Fruit fly (Drosophila melanogaster): ENCODE data around the gene CG11178.

- TF ChIP-seq kay (GFP tag; ENCODE audit: borderline replicate concordance) (no peak), Mnt (GFP tag; optimal IDR thresholded peaks at IDR 0.05) (no peak), CG5204 (GFP tag; optimal IDR thresholded peaks at IDR 0.05) (no peak)
Measured at dm6 chrX:13555700-13556099, 49.8 kb upstream of the CG11178 start, which contains the start of gene CG11816.

All from whole organism, adult.